Worm (Caenorhabditis elegans) whole organism, L1 larva: Measurements from ENCODE around the gene mtg-1.

Experiments used
- ces-1 ChIP-seq: fragments of 150-350 bp; optimal IDR thresholded peaks from 2 replicates; lab custom pipeline; 2014; ENCODE audit warnings: missing biosample characterization, missing genetic modification reagents, missing genetic modification characterization
- egl-27 ChIP-seq, 2 experiments: fragments of 150-350 bp in 1 of 2; sonication (generic microtip); optimal IDR thresholded peaks; 3 replicates each; lab custom pipeline; 2017 to 2018; ENCODE audit warnings: missing biosample characterization in 2 of 2, missing genetic modification characterization in 2 of 2, missing genetic modification reagents in 2 of 2
- snu-23 ChIP-seq: sonication (generic microtip); optimal IDR thresholded peaks from 2 replicates; lab custom pipeline; 2016; ENCODE audit warnings: missing genetic modification characterization, missing compliant biosample characterization

DNA sequence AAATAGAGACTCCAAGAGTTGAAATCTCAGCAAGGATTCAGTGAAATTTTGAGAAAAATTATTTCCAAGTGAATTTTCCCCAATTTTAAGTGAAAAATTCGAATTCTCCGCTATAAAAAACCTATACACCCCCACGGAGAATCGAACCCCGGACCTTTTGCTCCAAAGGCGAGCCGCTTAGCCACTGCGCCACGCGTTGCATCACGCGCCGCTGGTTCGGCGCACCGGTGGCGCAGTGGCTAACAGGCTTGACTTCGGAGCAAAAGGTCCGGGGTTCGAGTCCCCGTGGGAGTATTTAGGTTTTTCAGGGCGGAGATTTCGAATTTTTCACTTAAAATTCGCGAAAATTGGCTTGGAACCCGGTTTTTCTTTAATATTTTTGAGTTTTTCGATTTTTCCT lies 42.1 kb downstream of the mtg-1 start:
- TF ChIP-seq egl-27 (tag; optimal IDR thresholded peaks at IDR 0.05; lab: Kevin White, UChicago) (no peak), snu-23 (GFP tag; lab: Kevin White, UChicago) (no peak), ces-1 (no peak)
